Fruit fly (Drosophila melanogaster) whole organism, larva: ENCODE measurements around the gene Ubc4.
A peak's percentile ranks its signal among the peaks of the same experiment; 100 is the strongest.

Experiments
- noc ChIP-seq: fragments of 200-800 bp; sonication (Bioruptor generic); optimal IDR thresholded peaks from 3 replicates; lab custom pipeline; 2019; ENCODE audit warnings: missing biosample characterization, mild to moderate bottlenecking, missing genetic modification characterization, moderate library complexity

Ubc4 gene

dm6 chr3L:9713828-9714536 lies 15.8 kb downstream of the Ubc4 start, which contains the start of gene vsg:
Gene vsg, plus strand, starts transcription at chr3L:9714324.
- TF ChIP-seq noc (tag; lab: Kevin White, UChicago), result peak; percentile 76

- TF ChIP-seq noc (tag; lab: Kevin White, UChicago), result no peak
Observed at dm6 chr3L:9714537-9715144, 16.5 kb downstream of the Ubc4 start.

- no peak for TF ChIP-seq noc (tag; lab: Kevin White, UChicago)
Observed at dm6 chr3L:9716595-9716994, 18.5 kb downstream of the Ubc4 start.

dm6 chr3L:9717101-9717500 lies 19.0 kb downstream of the Ubc4 start:
- no peak for TF ChIP-seq noc (tag; lab: Kevin White, UChicago)

- no peak for TF ChIP-seq noc (tag; lab: Kevin White, UChicago)
Observed at dm6 chr3L:9717839-9718238, 19.7 kb downstream of the Ubc4 start.

- peak; percentile 58 for TF ChIP-seq noc (tag; lab: Kevin White, UChicago)
Observed at dm6 chr3L:9718929-9719328, 20.8 kb downstream of the Ubc4 start, which contains the start of the genes CG18178 and CG14174. Gene CG18178, minus strand, starts transcription at chr3L:9719144. Gene CG14174, plus strand, starts transcription at chr3L:9719328.

- TF ChIP-seq noc (tag; lab: Kevin White, UChicago), result no peak
Observed at dm6 chr3L:9720102-9720501, 22.0 kb downstream of the Ubc4 start.

dm6 chr3L:9723108-9723507 lies 25.0 kb downstream of the Ubc4 start, which contains the start of the genes nbs and defl:
Gene nbs, minus strand, starts transcription at chr3L:9723194.
Gene defl, plus strand, starts transcription at chr3L:9723423.
- peak; percentile 42 for TF ChIP-seq noc (tag; lab: Kevin White, UChicago)

dm6 chr3L:9726707-9727106 lies 28.6 kb downstream of the Ubc4 start, which contains the start of gene Naa60:
Gene Naa60, plus strand, starts transcription at chr3L:9726895.
- no peak for TF ChIP-seq noc (tag; lab: Kevin White, UChicago)

dm6 chr3L:9729795-9730421 lies 31.8 kb downstream of the Ubc4 start, which contains the start of gene ATPsynB:
Gene ATPsynB, plus strand, starts transcription at chr3L:9729999.
- TF ChIP-seq noc (tag; lab: Kevin White, UChicago), result no peak

- no peak for TF ChIP-seq noc (tag; lab: Kevin White, UChicago)
Observed at dm6 chr3L:9733563-9733962, 35.4 kb downstream of the Ubc4 start, which contains the start of gene CG6749. Gene CG6749, minus strand, starts transcription at chr3L:9733807.

dm6 chr3L:9739629-9740028 lies 41.5 kb downstream of the Ubc4 start:
- no peak for TF ChIP-seq noc (tag; lab: Kevin White, UChicago)

dm6 chr3L:9742342-9742741 lies 44.2 kb downstream of the Ubc4 start:
- no peak for TF ChIP-seq noc (tag; lab: Kevin White, UChicago)

dm6 chr3L:9744060-9744549 lies 46.0 kb downstream of the Ubc4 start:
- no peak for TF ChIP-seq noc (tag; lab: Kevin White, UChicago)

- no peak for TF ChIP-seq noc (tag; lab: Kevin White, UChicago)
Observed at dm6 chr3L:9745393-9745792, 47.3 kb downstream of the Ubc4 start.
